Fruit fly (Drosophila melanogaster): Measurements from ENCODE around the gene CG2129.

CG2129 gene

DNA sequence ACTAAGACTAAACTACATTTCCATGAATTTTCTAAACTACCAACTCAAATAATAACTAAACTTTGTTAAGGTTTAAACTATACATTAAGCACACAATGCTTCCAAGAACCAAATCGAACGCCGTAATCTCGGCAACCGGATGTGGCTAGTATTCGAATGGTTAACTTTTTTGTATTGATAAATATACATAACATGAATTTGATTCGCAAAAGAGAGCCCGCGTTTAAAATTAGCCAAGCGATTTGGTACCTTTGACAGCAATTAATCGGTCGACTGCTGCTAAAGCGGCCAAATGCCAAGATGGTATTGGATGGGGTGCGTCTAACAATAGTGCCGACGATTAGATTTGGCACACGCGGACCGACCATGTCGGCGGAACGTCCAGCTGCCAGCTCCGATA lies 2.0 kb downstream of the CG2129 start, which contains the start of gene CG15336:
Gene CG15336 (plus strand): TSS at position 301 of the 400 bp plus-strand sequence.
- TF ChIP-seq CG33017 (tag; optimal IDR thresholded peaks at IDR 0.05), result no peak
- no peak for TF ChIP-seq Hr96 (GFP tag; optimal IDR thresholded peaks at IDR 0.05)
- no peak for TF ChIP-seq pad (GFP tag; optimal IDR thresholded peaks at IDR 0.05)
- TF ChIP-seq CG14711 (tag; optimal IDR thresholded peaks at IDR 0.05), result no peak
- no peak for TF ChIP-seq CG11617 (GFP tag; optimal IDR thresholded peaks at IDR 0.05)

dm6 chrX:8148556-8148955 lies 2.9 kb downstream of the CG2129 start, which contains the start of gene CG10959:
Gene CG10959, plus strand, starts transcription at chrX:8148783.
- TF ChIP-seq CG7045 (GFP tag; optimal IDR thresholded peaks at IDR 0.05), result no peak
- no peak for TF ChIP-seq ovo (GFP tag; optimal IDR thresholded peaks at IDR 0.05)
- TF ChIP-seq CG33017 (tag; optimal IDR thresholded peaks at IDR 0.05), result no peak
- TF ChIP-seq CG7101 (tag; optimal IDR thresholded peaks at IDR 0.05), result no peak
- TF ChIP-seq CG14711 (tag; optimal IDR thresholded peaks at IDR 0.05), result no peak
- TF ChIP-seq toe (GFP tag; optimal IDR thresholded peaks at IDR 0.05), result no peak
- no peak for TF ChIP-seq Mnt (GFP tag; optimal IDR thresholded peaks at IDR 0.05)
- TF ChIP-seq Hr96 (GFP tag; optimal IDR thresholded peaks at IDR 0.05), result no peak

DNA sequence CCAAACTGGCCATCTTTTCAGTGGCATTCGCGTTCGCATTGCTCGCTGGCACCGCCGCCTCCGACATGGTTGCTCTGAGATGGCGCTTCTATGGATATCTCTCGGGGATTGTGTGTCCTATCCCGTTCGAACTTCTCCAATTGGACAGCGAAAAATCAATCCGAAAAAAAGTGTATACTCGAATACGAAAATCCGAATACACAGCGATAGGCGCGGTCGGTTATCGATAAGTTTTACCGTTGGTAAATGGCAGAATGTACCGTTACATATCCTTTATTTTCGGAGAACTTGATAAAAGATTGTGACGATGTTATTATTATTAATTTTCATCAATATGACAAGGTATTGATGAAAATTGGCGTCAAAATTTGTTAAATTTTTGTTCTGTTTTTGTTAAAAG lies 6.4 kb downstream of the CG2129 start, which contains the start of gene Gbeta5:
Gene Gbeta5 (minus strand): TSS at position 199 of the 400 bp plus-strand sequence.
- TF ChIP-seq CG12768 (GFP tag; optimal IDR thresholded peaks at IDR 0.05) (no peak), ovo (GFP tag; optimal IDR thresholded peaks at IDR 0.05) (peak; percentile 64), CG1620 (GFP tag; optimal IDR thresholded peaks at IDR 0.05) (no peak), CG7101 (tag; optimal IDR thresholded peaks at IDR 0.05) (no peak)

dm6 chrX:8152718-8153117 lies 7.1 kb downstream of the CG2129 start, which contains the start of gene CG18262:
Gene CG18262, plus strand, starts transcription at chrX:8152948.
- TF ChIP-seq Mnt (GFP tag; optimal IDR thresholded peaks at IDR 0.05) (peak; percentile 25), Crg-1 (GFP tag; optimal IDR thresholded peaks at IDR 0.05) (peak; percentile 48), CG7101 (tag; optimal IDR thresholded peaks at IDR 0.05) (peak; percentile 45), CG1620 (GFP tag; optimal IDR thresholded peaks at IDR 0.05) (peak; percentile 54), CG12768 (GFP tag; optimal IDR thresholded peaks at IDR 0.05) (peak; percentile 11), CG5204 (GFP tag; optimal IDR thresholded peaks at IDR 0.05) (no peak), CG14711 (tag; optimal IDR thresholded peaks at IDR 0.05) (no peak), bab1 (GFP tag; optimal IDR thresholded peaks at IDR 0.05) (peak; percentile 21), tj (GFP tag; optimal IDR thresholded peaks at IDR 0.05) (no peak), pad (GFP tag; optimal IDR thresholded peaks at IDR 0.05) (peak; percentile 56)

- peak; percentile 76 for TF ChIP-seq CG33017 (tag; optimal IDR thresholded peaks at IDR 0.05)
- TF ChIP-seq pad (GFP tag; optimal IDR thresholded peaks at IDR 0.05), result peak; percentile 81
- peak; percentile 81 for TF ChIP-seq ovo (GFP tag; optimal IDR thresholded peaks at IDR 0.05)
- peak; percentile 78 for TF ChIP-seq bab1 (GFP tag; optimal IDR thresholded peaks at IDR 0.05)
- peak; percentile 54 for TF ChIP-seq Clk (GFP tag; optimal IDR thresholded peaks at IDR 0.05)
- peak; percentile 51 for TF ChIP-seq cic (GFP tag; optimal IDR thresholded peaks at IDR 0.05)
- no peak for TF ChIP-seq kay (GFP tag; ENCODE audit: borderline replicate concordance)
- peak; percentile 71 for TF ChIP-seq tj (GFP tag; optimal IDR thresholded peaks at IDR 0.05)
- TF ChIP-seq CG11617 (GFP tag; optimal IDR thresholded peaks at IDR 0.05), result peak; percentile 87
- TF ChIP-seq CG1620 (GFP tag; optimal IDR thresholded peaks at IDR 0.05), result peak; percentile 87
- TF ChIP-seq CG7101 (tag; optimal IDR thresholded peaks at IDR 0.05), result peak; percentile 90
- TF ChIP-seq Mnt (GFP tag; optimal IDR thresholded peaks at IDR 0.05), result peak; percentile 92
- no peak for TF ChIP-seq Hr96 (GFP tag; optimal IDR thresholded peaks at IDR 0.05)
- TF ChIP-seq CG7045 (GFP tag; optimal IDR thresholded peaks at IDR 0.05), result peak; percentile 74
- TF ChIP-seq CG14711 (tag; optimal IDR thresholded peaks at IDR 0.05), result peak; percentile 80
- peak; percentile 66 for TF ChIP-seq CG12768 (GFP tag; optimal IDR thresholded peaks at IDR 0.05)
- peak; percentile 68 for TF ChIP-seq Crg-1 (GFP tag; optimal IDR thresholded peaks at IDR 0.05)
- no peak for TF ChIP-seq cnc (optimal IDR thresholded peaks at IDR 0.05)
- peak; percentile 73 for TF ChIP-seq toe (GFP tag; optimal IDR thresholded peaks at IDR 0.05)
- TF ChIP-seq CG5204 (GFP tag; optimal IDR thresholded peaks at IDR 0.05), result peak; percentile 76
Measured at dm6 chrX:8157294-8157693, 11.7 kb downstream of the CG2129 start, which contains the start of the genes Traf6 and GIIIspla2. Gene Traf6, minus strand, starts transcription at chrX:8157386. Gene GIIIspla2, plus strand, starts transcription at chrX:8157628.

DNA sequence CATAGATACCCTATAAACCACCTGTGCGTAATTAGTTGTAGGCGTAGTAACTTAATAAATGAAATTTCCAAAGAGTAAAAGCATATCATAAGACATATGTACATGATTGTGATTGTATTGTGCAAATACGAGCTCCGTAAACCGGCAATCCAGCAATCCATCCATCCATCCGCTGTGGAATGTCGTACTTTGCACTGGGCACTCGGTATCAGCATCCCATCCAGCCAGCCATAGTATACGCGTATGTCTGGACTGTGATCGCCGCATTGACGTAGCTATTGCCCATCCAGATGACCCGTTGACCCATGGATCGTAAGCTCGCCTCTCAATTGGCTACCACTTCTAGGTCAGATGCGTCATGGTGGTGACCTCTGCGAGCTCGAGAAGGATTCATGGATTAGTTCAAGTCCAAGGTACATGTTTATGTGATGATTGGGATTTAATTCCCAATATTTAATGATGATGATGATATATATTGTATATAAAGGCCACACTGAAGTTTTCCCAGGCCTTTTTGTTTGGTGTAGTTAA lies 13.4 kb downstream of the CG2129 start:
- TF ChIP-seq CG11617 (GFP tag; optimal IDR thresholded peaks at IDR 0.05), result no peak

dm6 chrX:8159754-8160153 lies 14.1 kb downstream of the CG2129 start, which contains the start of gene CG15337:
Gene CG15337, plus strand, starts transcription at chrX:8160054.
- TF ChIP-seq kay (GFP tag; ENCODE audit: borderline replicate concordance) (no peak), toe (GFP tag; optimal IDR thresholded peaks at IDR 0.05) (no peak), pad (GFP tag; optimal IDR thresholded peaks at IDR 0.05) (no peak), CG33017 (tag; optimal IDR thresholded peaks at IDR 0.05) (no peak), Hr96 (GFP tag; optimal IDR thresholded peaks at IDR 0.05) (no peak), CG14711 (tag; optimal IDR thresholded peaks at IDR 0.05) (no peak), CG7101 (tag; optimal IDR thresholded peaks at IDR 0.05) (no peak), tj (GFP tag; optimal IDR thresholded peaks at IDR 0.05) (no peak), CG11617 (GFP tag; optimal IDR thresholded peaks at IDR 0.05) (no peak), bab1 (GFP tag; optimal IDR thresholded peaks at IDR 0.05) (no peak), cnc (optimal IDR thresholded peaks at IDR 0.05) (no peak), Crg-1 (GFP tag; optimal IDR thresholded peaks at IDR 0.05) (no peak), CG7045 (GFP tag; optimal IDR thresholded peaks at IDR 0.05) (no peak)
